Worm (Caenorhabditis elegans) whole organism, young adult: Measurements from ENCODE around the gene W02B12.12.

Experiments
- B0035.1 ChIP-seq: sonication (generic microtip); optimal IDR thresholded peaks from 2 replicates; lab custom pipeline; 2016; ENCODE audit warnings: missing genetic modification characterization, mild to moderate bottlenecking, missing compliant biosample characterization, missing genotype, missing genetic modification reagents
- B0336.3 ChIP-seq: fragments of 200-800 bp; sonication (Bioruptor generic); IDR thresholded peaks from 2 replicates; pipeline ENCODE4 v1.3.6; 2022; ENCODE audit warnings: missing genetic modification characterization, missing compliant biosample characterization
- F22D6.2 ChIP-seq: sonication (generic microtip); optimal IDR thresholded peaks from 2 replicates; lab custom pipeline; 2016; ENCODE audit warnings: mild to moderate bottlenecking, missing genetic modification characterization, missing compliant biosample characterization
- F39B2.1 ChIP-seq: fragments of 200-800 bp; sonication (Bioruptor generic); IDR thresholded peaks from 2 replicates; pipeline ENCODE4 v1.3.6; 2022; ENCODE audit warnings: missing genetic modification reagents, missing genetic modification characterization, missing compliant biosample characterization
- F57A8.1 ChIP-seq: fragments of 200-800 bp; sonication (Bioruptor generic); optimal IDR thresholded peaks from 2 replicates; lab custom pipeline; 2018; ENCODE audit warnings: mild to moderate bottlenecking, missing genetic modification characterization, moderate library complexity, missing compliant biosample characterization
- Y95B8A.8 ChIP-seq: fragments of 200-800 bp; sonication (Bioruptor generic); IDR thresholded peaks from 2 replicates; pipeline ENCODE4 v1.3.6; 2022; ENCODE audit warnings: missing genetic modification reagents, missing genetic modification characterization, missing compliant biosample characterization
- aptf-3 ChIP-seq: fragments of 200-800 bp; sonication (Bioruptor generic); IDR thresholded peaks from 2 replicates; pipeline ENCODE4 v1.3.6; 2022; ENCODE audit warnings: missing genetic modification characterization, missing compliant biosample characterization
- atf-7 ChIP-seq: sonication (generic microtip); optimal IDR thresholded peaks from 2 replicates; lab custom pipeline; 2017; ENCODE audit warnings: mild to moderate bottlenecking, missing genetic modification characterization, missing compliant biosample characterization
- attf-3 ChIP-seq: fragments of 200-800 bp; sonication (Bioruptor generic); conservative IDR thresholded peaks from 2 replicates; pipeline ENCODE4 v1.3.6; 2022; ENCODE audit warnings: missing genetic modification reagents, missing genetic modification characterization, missing compliant biosample characterization
- attf-5 ChIP-seq: fragments of 200-800 bp; sonication (Bioruptor generic); optimal IDR thresholded peaks from 2 replicates; lab custom pipeline; 2018; ENCODE audit warnings: mild to moderate bottlenecking, missing genetic modification characterization, missing compliant biosample characterization
- bed-1 ChIP-seq: fragments of 200-800 bp; sonication (Bioruptor generic); IDR thresholded peaks from 2 replicates; pipeline ENCODE4 v1.3.6; 2022; ENCODE audit warnings: missing genetic modification reagents, missing genetic modification characterization, missing compliant biosample characterization
- cebp-1 ChIP-seq, 2 experiments: fragments of 200-800 bp in 1 of 2; sonication (Bioruptor generic) in 1 of 2; sonication (generic microtip) in 1 of 2; IDR thresholded peaks in 1 of 2; optimal IDR thresholded peaks in 1 of 2; 2 replicates each; pipeline versions ENCODE4 v1.3.6 to Lab custom; 2017 to 2022; ENCODE audit warnings: missing compliant biosample characterization in 2 of 2, missing genetic modification characterization in 2 of 2, mild to moderate bottlenecking in 1 of 2, missing genetic modification reagents in 1 of 2, moderate library complexity in 1 of 2
- cebp-2 ChIP-seq: fragments of 200-800 bp; sonication (Bioruptor generic); IDR thresholded peaks from 2 replicates; pipeline ENCODE4 v1.3.6; 2022; ENCODE audit warnings: missing genetic modification characterization, missing compliant biosample characterization
- ceh-91 ChIP-seq: fragments of 200-800 bp; sonication (Bioruptor generic); IDR thresholded peaks from 2 replicates; pipeline ENCODE4 v1.3.6; 2022; ENCODE audit warnings: missing genetic modification reagents, missing genetic modification characterization, missing compliant biosample characterization
- dox-1 ChIP-seq: fragments of 200-800 bp; sonication (Bioruptor generic); IDR thresholded peaks from 2 replicates; pipeline ENCODE4 v1.3.6; 2022; ENCODE audit warnings: missing genetic modification reagents, missing genetic modification characterization, missing compliant biosample characterization
- ekl-4 ChIP-seq: fragments of 200-800 bp; sonication (Bioruptor generic); IDR thresholded peaks from 2 replicates; pipeline ENCODE4 v1.3.6; 2022; ENCODE audit warnings: missing genetic modification reagents, missing genetic modification characterization, missing compliant biosample characterization
- hlh-12 ChIP-seq: sonication (generic microtip); optimal IDR thresholded peaks from 2 replicates; lab custom pipeline; 2016; ENCODE audit warnings: missing genetic modification characterization, missing compliant biosample characterization
- hlh-26 ChIP-seq: fragments of 200-800 bp; sonication (Bioruptor generic); conservative IDR thresholded peaks from 2 replicates; pipeline ENCODE4 v1.3.6; 2022; ENCODE audit warnings: missing genetic modification reagents, missing genetic modification characterization, missing compliant biosample characterization
- hmg-20 ChIP-seq: fragments of 200-800 bp; sonication (Bioruptor generic); IDR thresholded peaks from 2 replicates; pipeline ENCODE4 v1.3.6; 2022; ENCODE audit warnings: missing genetic modification reagents, missing genetic modification characterization, missing compliant biosample characterization
- hrde-1 ChIP-seq: sonication (generic microtip); optimal IDR thresholded peaks from 2 replicates; lab custom pipeline; 2016; ENCODE audit warnings: missing genetic modification characterization, mild to moderate bottlenecking, missing compliant biosample characterization, moderate library complexity, missing genotype, missing genetic modification reagents, borderline replicate concordance
- lin-26 ChIP-seq: fragments of 200-800 bp; sonication (Bioruptor generic); IDR thresholded peaks from 2 replicates; pipeline ENCODE4 v1.3.6; 2022; ENCODE audit warnings: missing genetic modification reagents, missing genetic modification characterization, missing compliant biosample characterization
- lin-40 ChIP-seq: sonication (generic microtip); optimal IDR thresholded peaks from 2 replicates; lab custom pipeline; 2016; ENCODE audit warnings: missing genetic modification characterization, mild to moderate bottlenecking, missing compliant biosample characterization, missing genotype, missing genetic modification reagents
- lin-54 ChIP-seq: fragments of 200-800 bp; sonication (Bioruptor generic); optimal IDR thresholded peaks from 2 replicates; lab custom pipeline; 2018; ENCODE audit warnings: mild to moderate bottlenecking, missing genetic modification characterization, missing compliant biosample characterization
- lsl-1 ChIP-seq: fragments of 200-800 bp; sonication (Bioruptor generic); optimal IDR thresholded peaks from 2 replicates; lab custom pipeline; 2018; ENCODE audit warnings: mild to moderate bottlenecking, missing genetic modification characterization, moderate library complexity, missing compliant biosample characterization
- madf-6 ChIP-seq: fragments of 200-800 bp; sonication (Bioruptor generic); IDR thresholded peaks from 2 replicates; pipeline ENCODE4 v1.3.6; 2022; ENCODE audit warnings: missing genetic modification reagents, missing genetic modification characterization, missing compliant biosample characterization
- nfya-1 ChIP-seq: sonication (generic microtip); optimal IDR thresholded peaks from 2 replicates; lab custom pipeline; 2017; ENCODE audit warnings: antibody characterized with exemption, missing compliant biosample characterization, missing genetic modification characterization, borderline replicate concordance; ENCODE audit not compliant: insufficient read depth
- nfyb-1 ChIP-seq: fragments of 200-800 bp; sonication (Bioruptor generic); IDR thresholded peaks from 2 replicates; pipeline ENCODE4 v1.3.6; 2022; ENCODE audit warnings: missing genetic modification reagents, missing genetic modification characterization, missing compliant biosample characterization
- nhr-80 ChIP-seq: sonication (generic microtip); optimal IDR thresholded peaks from 2 replicates; lab custom pipeline; 2016; ENCODE audit warnings: missing genetic modification characterization, missing compliant biosample characterization
- nhr-90 ChIP-seq: sonication (generic microtip); optimal IDR thresholded peaks from 2 replicates; lab custom pipeline; 2016; ENCODE audit warnings: missing genotype, mild to moderate bottlenecking, missing genetic modification characterization, missing compliant biosample characterization
- pha-4 ChIP-seq: fragments of 150-350 bp; sonication (generic microtip); optimal IDR thresholded peaks from 2 replicates; lab custom pipeline; 2014; ENCODE audit warnings: missing biosample characterization, missing genetic modification reagents, missing genetic modification characterization
- rec-8 ChIP-seq, 2 experiments: sonication (generic microtip); optimal IDR thresholded peaks; 2 replicates each; lab custom pipeline; 2016; ENCODE audit warnings: mild to moderate bottlenecking in 2 of 2, missing genetic modification characterization in 2 of 2, missing genetic modification reagents in 2 of 2, missing genotype in 2 of 2, missing biosample characterization in 1 of 2, missing compliant biosample characterization in 1 of 2, moderate library complexity in 1 of 2
- rpc-1 ChIP-seq, 2 experiments: fragments of 150-350 bp in 1 of 2; sonication (generic microtip) in 1 of 2; optimal IDR thresholded peaks; 2 replicates each; lab custom pipeline; 2014 to 2018; ENCODE audit warnings: missing biosample characterization in 1 of 2, missing genetic modification characterization in 1 of 2, missing genetic modification reagents in 1 of 2, missing genotype in 1 of 2
- snpc-1.3 ChIP-seq: sonication (generic microtip); optimal IDR thresholded peaks from 2 replicates; lab custom pipeline; 2017; ENCODE audit warnings: missing genetic modification characterization, mild to moderate bottlenecking, missing compliant biosample characterization, antibody characterized with exemption, moderate library complexity, missing genotype, missing genetic modification reagents; ENCODE audit not compliant: insufficient read depth
- snpc-4 ChIP-seq, 5 experiments: fragments of 150-350 bp in 1 of 5; sonication (generic microtip) in 4 of 5; optimal IDR thresholded peaks; 2 replicates each; lab custom pipeline; 2014 to 2018; ENCODE audit warnings: missing genetic modification characterization in 5 of 5, missing biosample characterization in 3 of 5, antibody characterized with exemption in 2 of 5, mild to moderate bottlenecking in 2 of 5, missing compliant biosample characterization in 2 of 5, missing genotype in 2 of 5, moderate library complexity in 2 of 5, missing genetic modification reagents in 1 of 5
- somi-1 ChIP-seq: fragments of 200-800 bp; sonication (Bioruptor generic); optimal IDR thresholded peaks from 2 replicates; lab custom pipeline; 2018; ENCODE audit warnings: mild to moderate bottlenecking, missing genetic modification characterization, missing compliant biosample characterization
- tbx-9 ChIP-seq: sonication (generic microtip); optimal IDR thresholded peaks from 2 replicates; lab custom pipeline; 2016; ENCODE audit warnings: borderline replicate concordance, missing genetic modification characterization, inconsistent platforms, missing compliant biosample characterization
- unc-130 ChIP-seq: sonication (generic microtip); optimal IDR thresholded peaks from 2 replicates; lab custom pipeline; 2016; ENCODE audit warnings: missing genetic modification reagents, missing genetic modification characterization, missing compliant biosample characterization
- ztf-18 ChIP-seq: sonication (generic microtip); optimal IDR thresholded peaks from 2 replicates; lab custom pipeline; 2016; ENCODE audit warnings: missing genotype, mild to moderate bottlenecking, missing genetic modification characterization, missing compliant biosample characterization
- ztf-25 ChIP-seq: fragments of 200-800 bp; sonication (Bioruptor generic); IDR thresholded peaks from 2 replicates; pipeline ENCODE4 v1.3.6; 2022; ENCODE audit warnings: missing genetic modification reagents, missing genetic modification characterization, missing compliant biosample characterization
- ztf-26 ChIP-seq: sonication (generic microtip); optimal IDR thresholded peaks from 2 replicates; lab custom pipeline; 2017; ENCODE audit warnings: missing genetic modification characterization, missing compliant biosample characterization
- ztf-28 ChIP-seq: fragments of 200-800 bp; sonication (Bioruptor generic); IDR thresholded peaks from 2 replicates; pipeline ENCODE4 v1.3.6; 2022; ENCODE audit warnings: missing genetic modification reagents, missing genetic modification characterization, missing compliant biosample characterization
- ztf-3 ChIP-seq: fragments of 200-800 bp; sonication (Bioruptor generic); optimal IDR thresholded peaks from 2 replicates; lab custom pipeline; 2018; ENCODE audit warnings: mild to moderate bottlenecking, missing genetic modification characterization, missing compliant biosample characterization

Gene W02B12.12

ce11 chrII:11472542-11472941, 6.4 kb downstream of the W02B12.12 start:
- TF ChIP-seq F39B2.1 (GFP tag; lab: Robert Waterston, UW), result no peak
- TF ChIP-seq ceh-91 (GFP tag; lab: Robert Waterston, UW), result no peak
- TF ChIP-seq snpc-4 (GFP tag; optimal IDR thresholded peaks at IDR 0.05; lab: Kevin White, UChicago), result no peak
- peak in 2 of 4 experiments; percentile 43 to 50 for TF ChIP-seq snpc-4 (tag; optimal IDR thresholded peaks at IDR 0.05; lab: Kevin White, UChicago)
- TF ChIP-seq cebp-1 (GFP tag; IDR thresholded peaks at IDR 0.05; lab: Robert Waterston, UW), result peak; percentile 58; the same call in 1 of the 2 replicates
- peak; percentile 80 for TF ChIP-seq cebp-1 (tag; optimal IDR thresholded peaks at IDR 0.05; lab: Kevin White, UChicago)
- TF ChIP-seq dox-1 (GFP tag; lab: Robert Waterston, UW), result 0 out of 2 replicates have a peak, but pooled peaks have one; percentile 40
- no peak for TF ChIP-seq snpc-1.3
- TF ChIP-seq nhr-80 (tag; lab: Kevin White, UChicago), result peak; percentile 89
- no peak for TF ChIP-seq F57A8.1 (GFP tag; lab: Kevin White, UChicago)
- TF ChIP-seq lin-54, result no peak
- 0 out of 2 replicates have a peak, but pooled peaks have one; percentile 17 for TF ChIP-seq lin-26
- peak; percentile 19 for TF ChIP-seq somi-1 (GFP tag; lab: Kevin White, UChicago)
- TF ChIP-seq lin-40 (tag; lab: Kevin White, UChicago), result peak; percentile 21
- peak; percentile 47 for TF ChIP-seq ztf-18 (tag; lab: Kevin White, UChicago)
- peak; percentile 55 for TF ChIP-seq attf-5
- no peak for TF ChIP-seq nhr-90 (tag; lab: Kevin White, UChicago)
- TF ChIP-seq nfyb-1 (GFP tag; lab: Robert Waterston, UW), result 0 out of 2 replicates have a peak, but pooled peaks have one; percentile 50
- TF ChIP-seq B0336.3 (GFP tag; lab: Robert Waterston, UW), result no peak
- TF ChIP-seq ztf-26 (tag; lab: Kevin White, UChicago), result peak; percentile 31
- no peak for TF ChIP-seq B0035.1 (tag; lab: Kevin White, UChicago)
- TF ChIP-seq atf-7 (tag; lab: Kevin White, UChicago), result no peak
- TF ChIP-seq hlh-26 (GFP tag; lab: Robert Waterston, UW), result no peak

ce11 chrII:11471916-11472315, 7.1 kb downstream of the W02B12.12 start, which contains the start of gene mfn-1:
mfn-1 (minus strand) TSS chrII:11472016.
- TF ChIP-seq rec-8 (tag; optimal IDR thresholded peaks at IDR 0.05; lab: Kevin White, UChicago) (no peak), ztf-26 (tag; lab: Kevin White, UChicago) (no peak), hmg-20 (GFP tag; lab: Robert Waterston, UW) (no peak), F22D6.2 (tag; lab: Kevin White, UChicago) (no peak), ekl-4 (GFP tag; lab: Robert Waterston, UW) (no peak), Y95B8A.8 (GFP tag; lab: Robert Waterston, UW) (no peak), hlh-12 (no peak), nfyb-1 (GFP tag; lab: Robert Waterston, UW) (no peak), bed-1 (GFP tag; lab: Robert Waterston, UW) (no peak), hlh-26 (GFP tag; lab: Robert Waterston, UW) (no peak)

- TF ChIP-seq hrde-1 (tag; lab: Kevin White, UChicago) (no peak), lsl-1 (no peak), nfya-1 (tag; lab: Kevin White, UChicago) (no peak), ztf-25 (GFP tag; lab: Robert Waterston, UW) (no peak), attf-3 (GFP tag; lab: Robert Waterston, UW) (no peak), ztf-3 (GFP tag; lab: Kevin White, UChicago) (no peak), pha-4 (tag; lab: Kevin White, UChicago) (no peak), cebp-2 (GFP tag; lab: Robert Waterston, UW) (no peak), rpc-1 (optimal IDR thresholded peaks at IDR 0.05; lab: Kevin White, UChicago) (no peak), rpc-1 (tag; optimal IDR thresholded peaks at IDR 0.05; lab: Kevin White, UChicago) (no peak), snpc-4 (GFP tag; optimal IDR thresholded peaks at IDR 0.05; lab: Kevin White, UChicago) (no peak), snpc-4 (tag; optimal IDR thresholded peaks at IDR 0.05; lab: Kevin White, UChicago) (no peak), madf-6 (0 out of 2 replicates have a peak, but pooled peaks have one; percentile 16), ztf-28 (GFP tag; lab: Robert Waterston, UW) (no peak), aptf-3 (GFP tag; lab: Robert Waterston, UW) (no peak), unc-130 (GFP tag; lab: Kevin White, UChicago) (no peak), tbx-9 (tag; lab: Kevin White, UChicago) (no peak), nhr-80 (tag; lab: Kevin White, UChicago) (peak; percentile 61)
Measured at ce11 chrII:11469574-11470108, 9.3 kb downstream of the W02B12.12 start, which contains the start of gene cisd-1. cisd-1 (minus strand) TSS chrII:11469624.
